Fruit fly (Drosophila melanogaster) whole organism, adult: Measurements from ENCODE around the gene CG14340.

Source experiments
- CG12768 ChIP-seq: fragments of 200-800 bp; sonication (Bioruptor generic); optimal IDR thresholded peaks from 2 replicates; lab custom pipeline; 2017; ENCODE audit warnings: missing biosample characterization, missing genetic modification characterization, mild to moderate bottlenecking, moderate library complexity, missing genetic modification reagents
- CG1620 ChIP-seq: fragments of 200-800 bp; sonication (Bioruptor generic); optimal IDR thresholded peaks from 2 replicates; lab custom pipeline; 2016; ENCODE audit warnings: missing biosample characterization, missing genetic modification characterization
- CG5204 ChIP-seq: fragments of 200-800 bp; sonication (Bioruptor generic); optimal IDR thresholded peaks from 2 replicates; lab custom pipeline; 2016; ENCODE audit warnings: missing biosample characterization, missing genetic modification characterization
- CG7101 ChIP-seq: fragments of 200-800 bp; sonication (Bioruptor generic); optimal IDR thresholded peaks from 2 replicates; lab custom pipeline; 2018; ENCODE audit warnings: missing biosample characterization, mild to moderate bottlenecking, missing genetic modification characterization, moderate library complexity
- Clk ChIP-seq: fragments of 200-800 bp; sonication (Bioruptor generic); optimal IDR thresholded peaks from 2 replicates; lab custom pipeline; 2017; ENCODE audit warnings: missing biosample characterization, missing genetic modification characterization
- Crg-1 ChIP-seq: fragments of 200-800 bp; sonication (Bioruptor generic); optimal IDR thresholded peaks from 2 replicates; lab custom pipeline; 2016; ENCODE audit warnings: missing biosample characterization, missing genetic modification characterization
- Mnt ChIP-seq: fragments of 200-800 bp; sonication (Bioruptor generic); optimal IDR thresholded peaks from 2 replicates; lab custom pipeline; 2016; ENCODE audit warnings: missing biosample characterization, mild to moderate bottlenecking, missing genetic modification characterization
- bab1 ChIP-seq: fragments of 200-800 bp; sonication (Bioruptor generic); optimal IDR thresholded peaks from 3 replicates; lab custom pipeline; 2019; ENCODE audit warnings: missing biosample characterization, mild to moderate bottlenecking, missing genetic modification characterization, moderate library complexity
- cic ChIP-seq: fragments of 200-800 bp; sonication (Bioruptor generic); optimal IDR thresholded peaks from 2 replicates; lab custom pipeline; 2017; ENCODE audit warnings: missing biosample characterization, mild to moderate bottlenecking, missing genetic modification characterization, moderate library complexity
- kay ChIP-seq: fragments of 200-800 bp; sonication (Bioruptor generic); peaks from one replicate; lab custom pipeline; 2016; ENCODE audit warnings: missing biosample characterization, missing genetic modification characterization, borderline replicate concordance
- ovo ChIP-seq: fragments of 200-800 bp; sonication (Bioruptor generic); optimal IDR thresholded peaks from 2 replicates; lab custom pipeline; 2016; ENCODE audit warnings: missing biosample characterization, missing genetic modification characterization

DNA sequence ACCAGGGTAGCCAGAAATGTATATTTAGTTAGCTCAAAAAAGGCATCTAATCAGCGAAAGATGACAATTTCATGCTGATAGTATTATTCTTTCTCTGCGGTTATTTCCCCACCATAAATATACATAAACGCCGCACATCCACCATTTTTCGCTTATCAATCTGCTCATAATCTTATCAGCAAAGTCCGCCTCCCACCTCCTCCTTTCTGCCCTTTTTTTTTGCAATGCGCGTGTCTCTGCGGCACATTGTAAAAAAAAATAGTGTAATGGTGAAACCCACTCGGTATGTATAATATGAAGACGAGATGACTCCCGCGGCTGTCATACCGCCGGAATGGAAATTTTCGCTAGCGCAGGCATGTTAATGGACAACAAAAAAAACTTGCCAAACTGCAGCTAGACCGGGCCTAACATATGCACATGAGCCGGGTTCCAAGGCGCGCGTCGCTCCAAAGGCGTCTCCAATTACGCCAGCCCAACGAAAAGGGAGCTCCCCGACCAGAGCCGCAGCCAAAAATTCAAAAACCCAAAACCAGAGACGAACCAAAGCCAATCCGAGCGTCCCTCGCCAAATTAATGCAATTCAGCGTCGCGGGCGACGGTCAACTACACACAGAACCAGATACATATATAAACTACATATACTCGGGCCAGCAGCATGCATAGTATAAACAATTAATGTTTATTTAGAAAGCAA, 7.6 kb downstream of the CG14340 start:
- TF ChIP-seq Clk (GFP tag; lab: Kevin White, UChicago) = no peak
- no peak for TF ChIP-seq ovo
- no peak for TF ChIP-seq bab1
- no peak for TF ChIP-seq Crg-1 (GFP tag; lab: Kevin White, UChicago)
- TF ChIP-seq CG5204 (GFP tag; lab: Kevin White, UChicago) = no peak
- no peak for TF ChIP-seq CG7101 (tag; lab: Kevin White, UChicago)
- no peak for TF ChIP-seq CG12768 (GFP tag; lab: Kevin White, UChicago)
- no peak for TF ChIP-seq CG1620 (GFP tag; lab: Kevin White, UChicago)
- TF ChIP-seq kay (GFP tag; lab: Kevin White, UChicago) = no peak
- TF ChIP-seq cic (GFP tag; lab: Kevin White, UChicago) = peak; percentile 51
- peak; percentile 20 for TF ChIP-seq Mnt
